Fruit fly (Drosophila melanogaster) whole organism, prepupa: ENCODE results near the gene CG13841.

ENCODE experiments used
- CG15336 ChIP-seq: fragments of 200-800 bp; sonication (Bioruptor generic); IDR thresholded peaks from 2 replicates; pipeline ENCODE4 v1.3.6; 2022; ENCODE audit warnings: missing biosample characterization, missing genetic modification characterization
- CG1621 ChIP-seq: fragments of 200-800 bp; sonication (Bioruptor generic); optimal IDR thresholded peaks from 3 replicates; lab custom pipeline; 2018; ENCODE audit warnings: missing biosample characterization, mild to moderate bottlenecking, missing genetic modification characterization
- CG31627 ChIP-seq: fragments of 200-800 bp; sonication (Bioruptor generic); optimal IDR thresholded peaks from 3 replicates; lab custom pipeline; 2016; ENCODE audit warnings: missing biosample characterization, missing genetic modification characterization
- Ets21C ChIP-seq: fragments of 200-800 bp; sonication (Bioruptor generic); optimal IDR thresholded peaks from 3 replicates; lab custom pipeline; 2016; ENCODE audit warnings: missing biosample characterization, missing genetic modification characterization
- Ets96B ChIP-seq: fragments of 200-800 bp; optimal IDR thresholded peaks from 2 replicates; lab custom pipeline; 2019; ENCODE audit warnings: missing biosample characterization, mild to moderate bottlenecking, missing genetic modification characterization, moderate library complexity
- Sox14 ChIP-seq: fragments of 200-800 bp; sonication (Bioruptor generic); optimal IDR thresholded peaks from 3 replicates; lab custom pipeline; 2016; ENCODE audit warnings: missing biosample characterization, missing genetic modification characterization
- esn ChIP-seq: fragments of 200-800 bp; sonication (Bioruptor generic); optimal IDR thresholded peaks from 2 replicates; lab custom pipeline; 2016; ENCODE audit warnings: missing biosample characterization, mild to moderate bottlenecking, missing genetic modification characterization, moderate library complexity
- ss ChIP-seq, 2 experiments: fragments of 200-800 bp; sonication (Bioruptor generic); optimal IDR thresholded peaks; 2 replicates in 1 of 2; 3 replicates in 1 of 2; lab custom pipeline; 2017 to 2018; ENCODE audit warnings: mild to moderate bottlenecking in 2 of 2, missing biosample characterization in 2 of 2, missing genetic modification characterization in 2 of 2, moderate library complexity in 1 of 2

DNA sequence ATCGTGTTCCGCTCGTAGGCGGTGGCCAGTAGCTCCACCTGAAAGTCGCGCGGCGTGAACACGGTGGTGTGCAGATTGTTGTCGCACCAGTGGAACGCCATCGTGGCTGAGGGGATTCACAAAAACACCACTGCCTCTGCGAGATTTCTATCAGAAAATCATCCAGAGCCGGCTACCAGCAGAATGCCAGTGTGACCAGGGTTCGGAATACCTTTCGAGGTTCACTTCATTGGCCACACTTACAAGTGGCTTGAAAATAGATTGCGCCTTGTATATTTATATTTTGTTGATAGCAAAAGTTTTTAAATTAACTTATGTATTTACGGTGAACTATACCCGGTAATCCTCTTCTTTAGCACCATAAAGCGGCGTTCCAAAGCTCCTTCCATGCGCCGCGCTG, 26.6 kb downstream of the CG13841 start, which contains the start of the genes Dcr-1 and CG6985:
- no peak for TF ChIP-seq CG31627 (GFP tag; lab: Kevin White, UChicago)
- no peak for TF ChIP-seq CG1621 (tag; lab: Kevin White, UChicago)
- TF ChIP-seq Ets96B (tag; lab: Kevin White, UChicago) = no peak
- TF ChIP-seq ss (GFP tag; optimal IDR thresholded peaks at IDR 0.05; lab: Kevin White, UChicago) = no peak
- no peak for TF ChIP-seq CG15336 (GFP tag; lab: Robert Waterston, UW)
- TF ChIP-seq Sox14 (GFP tag; lab: Kevin White, UChicago) = no peak
- TF ChIP-seq Ets21C (GFP tag; lab: Kevin White, UChicago) = no peak
- TF ChIP-seq esn = no peak
